Fruit fly (Drosophila melanogaster): ENCODE measurements around the gene CG3987.

CG3987 gene

dm6 chr3R:15117765-15118164 is 22.0 kb upstream of the CG3987 start (continued):
- TF ChIP-seq CG2120 (GFP tag; optimal IDR thresholded peaks at IDR 0.05) (peak; percentile 8), mam (GFP tag; optimal IDR thresholded peaks at IDR 0.05) (no peak), bowl (GFP tag; IDR thresholded peaks at IDR 0.05) (no peak), dmrt99B (tag; optimal IDR thresholded peaks at IDR 0.05) (peak; percentile 74), az2 (GFP tag; optimal IDR thresholded peaks at IDR 0.05) (peak; percentile 16), Dad (GFP tag; optimal IDR thresholded peaks at IDR 0.05) (no peak), CG10321 (GFP tag; IDR thresholded peaks at IDR 0.05) (no peak), sens-2 (GFP tag; IDR thresholded peaks at IDR 0.05) (no peak), chn (GFP tag; optimal IDR thresholded peaks at IDR 0.05) (no peak), Dek (tag; optimal IDR thresholded peaks at IDR 0.05) (peak; percentile 40), jing (GFP tag; optimal IDR thresholded peaks at IDR 0.05) (no peak), HmgD (GFP tag; optimal IDR thresholded peaks at IDR 0.05) (no peak), Atf6 (GFP tag; IDR thresholded peaks at IDR 0.05) (no peak), slp2 (GFP tag; optimal IDR thresholded peaks at IDR 0.05) (no peak), ssp (GFP tag; IDR thresholded peaks at IDR 0.05) (no peak), ham (GFP tag; IDR thresholded peaks at IDR 0.05) (no peak), CG9609 (GFP tag; optimal IDR thresholded peaks at IDR 0.05) (no peak), ranshi (GFP tag; IDR thresholded peaks at IDR 0.05) (no peak), grau (tag; optimal IDR thresholded peaks at IDR 0.05) (peak; percentile 52), nerfin-2 (GFP tag; IDR thresholded peaks at IDR 0.05; ENCODE audit: partially characterized antibody) (no peak), p53 (GFP tag; optimal IDR thresholded peaks at IDR 0.05) (no peak), CHES-1-like (GFP tag; optimal IDR thresholded peaks at IDR 0.05) (no peak), HLH3B (GFP tag; IDR thresholded peaks at IDR 0.05) (peak; percentile 43; the same call in 1 of the 2 replicates), CG30431 (GFP tag; optimal IDR thresholded peaks at IDR 0.05) (no peak), Eip74EF (GFP tag; optimal IDR thresholded peaks at IDR 0.05) (peak in 1 of 2 experiments; percentile 67), CG11085 (GFP tag; IDR thresholded peaks at IDR 0.05) (no peak), Lim3 (GFP tag; IDR thresholded peaks at IDR 0.05) (no peak), CG12769 (tag; optimal IDR thresholded peaks at IDR 0.05) (peak; percentile 24), disco-r (GFP tag; optimal IDR thresholded peaks at IDR 0.05) (no peak), Hand (GFP tag; optimal IDR thresholded peaks at IDR 0.05) (no peak), Opbp (GFP tag; IDR thresholded peaks at IDR 0.05; ENCODE audit: partially characterized antibody) (no peak), B-H2 (GFP tag; optimal IDR thresholded peaks at IDR 0.05) (no peak), CG10431 (GFP tag; optimal IDR thresholded peaks at IDR 0.05) (no peak), HLH54F (GFP tag; optimal IDR thresholded peaks at IDR 0.05) (no peak), CG4424 (GFP tag; optimal IDR thresholded peaks at IDR 0.05) (peak; percentile 24), z (GFP tag; IDR thresholded peaks at IDR 0.05) (no peak), dpn (GFP tag; optimal IDR thresholded peaks at IDR 0.05) (peak in 1 of 2 experiments; percentile 1), tll (GFP tag; optimal IDR thresholded peaks at IDR 0.05) (no peak), wdn (GFP tag; IDR thresholded peaks at IDR 0.05) (no peak), CG10209 (GFP tag; optimal IDR thresholded peaks at IDR 0.05) (no peak), slbo (GFP tag; IDR thresholded peaks at IDR 0.05) (no peak), CG15696 (tag; optimal IDR thresholded peaks at IDR 0.05) (no peak), CG2129 (GFP tag; IDR thresholded peaks at IDR 0.05; ENCODE audit: partially characterized antibody) (no peak), CG15514 (GFP tag; optimal IDR thresholded peaks at IDR 0.05) (peak; percentile 9), CG11560 (tag; IDR thresholded peaks at IDR 0.05) (no peak), tx (GFP tag; optimal IDR thresholded peaks at IDR 0.05) (no peak), Hsf (GFP tag; optimal IDR thresholded peaks at IDR 0.05) (no peak), zf30C (GFP tag; optimal IDR thresholded peaks at IDR 0.05) (no peak), CG31388 (GFP tag; optimal IDR thresholded peaks at IDR 0.05) (no peak), CG12299 (tag; optimal IDR thresholded peaks at IDR 0.05) (no peak), eve (GFP tag; optimal IDR thresholded peaks at IDR 0.05) (no peak)

Measured in whole organism, embryonic.